Worm (Caenorhabditis elegans) whole organism, early embryonic: Measurements from ENCODE around the gene T06E4.7.
A peak's percentile ranks its signal among the peaks of the same experiment; 100 is the strongest.

Experiments used
- B0310.2 ChIP-seq: sonication (generic microtip); optimal IDR thresholded peaks from 2 replicates; lab custom pipeline; 2016; ENCODE audit warnings: mild to moderate bottlenecking, missing genetic modification characterization, missing compliant biosample characterization
- F13C5.2 ChIP-seq: sonication (generic microtip); optimal IDR thresholded peaks from 2 replicates; lab custom pipeline; 2017; ENCODE audit warnings: mild to moderate bottlenecking, missing genetic modification characterization, inconsistent platforms, missing compliant biosample characterization
- aly-1 ChIP-seq: sonication (generic microtip); optimal IDR thresholded peaks from 2 replicates; lab custom pipeline; 2016; ENCODE audit warnings: missing genetic modification characterization, missing compliant biosample characterization
- ama-1 ChIP-seq: fragments of 150-350 bp; optimal IDR thresholded peaks from 2 replicates; lab custom pipeline; 2014
- ceh-13 ChIP-seq: fragments of 200-800 bp; sonication (Bioruptor generic); optimal IDR thresholded peaks from 2 replicates; lab custom pipeline; 2018; ENCODE audit warnings: mild to moderate bottlenecking, missing genetic modification characterization, missing compliant biosample characterization
- ceh-36 ChIP-seq: sonication (generic microtip); optimal IDR thresholded peaks from 2 replicates; lab custom pipeline; 2016; ENCODE audit warnings: missing genetic modification characterization, inconsistent platforms, missing compliant biosample characterization
- ets-7 ChIP-seq: sonication (generic microtip); optimal IDR thresholded peaks from 2 replicates; lab custom pipeline; 2016; ENCODE audit warnings: missing genotype, missing genetic modification characterization, missing compliant biosample characterization
- flt-1 ChIP-seq: fragments of 200-800 bp; sonication (Bioruptor generic); IDR thresholded peaks from 2 replicates; pipeline ENCODE4 v1.3.6; 2022; ENCODE audit warnings: missing genetic modification characterization, missing compliant biosample characterization
- hmbx-1 ChIP-seq: sonication (generic microtip); optimal IDR thresholded peaks from 2 replicates; lab custom pipeline; 2016; ENCODE audit warnings: mild to moderate bottlenecking, missing genetic modification characterization, missing compliant biosample characterization
- hmg-4 ChIP-seq: fragments of 200-800 bp; sonication (Bioruptor generic); optimal IDR thresholded peaks from 2 replicates; lab custom pipeline; 2018; ENCODE audit warnings: mild to moderate bottlenecking, missing genetic modification characterization, missing compliant biosample characterization
- hnd-1 ChIP-seq: sonication (generic microtip); optimal IDR thresholded peaks from 2 replicates; lab custom pipeline; 2016; ENCODE audit warnings: missing genetic modification characterization, missing compliant biosample characterization
- pes-1 ChIP-seq: fragments of 200-800 bp; sonication (Bioruptor generic); IDR thresholded peaks from 2 replicates; pipeline ENCODE4 v1.3.6; 2022; ENCODE audit warnings: missing genetic modification reagents, missing genetic modification characterization, missing compliant biosample characterization
- scrt-1 ChIP-seq: fragments of 200-800 bp; sonication (Bioruptor generic); IDR thresholded peaks from 2 replicates; pipeline ENCODE4 v1.3.6; 2022; ENCODE audit warnings: missing genetic modification characterization, missing compliant biosample characterization
- sea-1 ChIP-seq: fragments of 200-800 bp; sonication (Bioruptor generic); conservative IDR thresholded peaks from 2 replicates; pipeline ENCODE4 v1.3.6; 2022; ENCODE audit warnings: missing genetic modification characterization, missing compliant biosample characterization
- tbx-11 ChIP-seq: fragments of 200-800 bp; sonication (Bioruptor generic); IDR thresholded peaks from 2 replicates; pipeline ENCODE4 v1.3.6; 2022; ENCODE audit warnings: missing genetic modification characterization, missing compliant biosample characterization
- tbx-37 ChIP-seq: fragments of 200-800 bp; sonication (Bioruptor generic); conservative IDR thresholded peaks from 2 replicates; pipeline ENCODE4 v1.3.6; 2022; ENCODE audit warnings: missing genetic modification reagents, missing genetic modification characterization, missing compliant biosample characterization
- tra-4 ChIP-seq: sonication (generic microtip); optimal IDR thresholded peaks from 2 replicates; lab custom pipeline; 2017; ENCODE audit warnings: missing genetic modification characterization, missing compliant biosample characterization

The T06E4.7 gene

DNA sequence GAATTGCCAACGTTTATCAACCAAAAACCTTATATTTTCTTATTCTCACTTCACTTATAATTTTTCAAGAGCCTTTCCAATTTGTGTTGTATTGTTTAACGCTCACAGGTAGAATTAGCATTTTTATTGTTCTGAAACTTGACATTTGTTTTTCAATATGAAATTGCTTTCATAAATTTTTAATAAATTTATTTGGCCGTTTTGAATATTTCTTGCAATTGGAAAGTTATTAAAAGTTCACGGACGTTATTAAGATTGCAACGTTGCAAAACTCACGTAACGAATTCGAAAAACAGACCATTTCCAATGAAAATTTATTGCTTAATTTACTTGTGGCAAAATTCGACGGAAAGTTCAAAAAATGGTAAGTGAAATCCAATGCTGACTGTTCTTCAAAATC is 35.9 kb upstream of the T06E4.7 start, which contains the start of gene K09G1.2:
TSS of gene K09G1.2 (plus strand) at position 301 of the 400 bp plus-strand sequence.
- no peak for TF ChIP-seq hmg-4
- no peak for TF ChIP-seq B0310.2 (tag; lab: Kevin White, UChicago)

ce11 chrV:9603488-9603887 is 22.7 kb upstream of the T06E4.7 start:
- 0 out of 2 replicates have a peak, but pooled peaks have one; percentile 47 for TF ChIP-seq pes-1

DNA sequence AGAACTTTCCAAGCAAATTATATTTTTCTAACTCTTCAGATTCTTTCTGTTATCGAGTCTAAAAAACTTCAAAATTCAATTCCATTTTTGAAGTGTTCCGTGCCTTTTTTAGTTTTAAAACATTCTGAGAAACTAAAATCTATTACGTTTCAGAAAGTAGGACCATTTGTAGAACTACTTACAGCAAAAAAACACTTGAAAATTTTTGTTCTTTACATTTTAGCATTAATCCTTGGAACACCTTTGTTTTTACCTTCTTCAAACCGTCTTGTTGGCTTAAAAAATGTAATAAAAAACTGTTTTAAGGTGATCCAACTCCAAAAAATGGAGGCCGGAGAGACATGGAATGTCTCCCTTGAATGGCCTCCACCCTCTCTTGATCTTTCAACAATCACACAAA is 17.9 kb upstream of the T06E4.7 start, which contains the start of gene dop-2:
TSS of gene dop-2 (plus strand) at position 301 of the 400 bp plus-strand sequence.
- TF ChIP-seq tra-4 (tag; lab: Kevin White, UChicago) = no peak
- no peak for TF ChIP-seq aly-1
- no peak for TF ChIP-seq tbx-11 (GFP tag; lab: Robert Waterston, UW)
- no peak for TF ChIP-seq F13C5.2 (tag; lab: Kevin White, UChicago)
- no peak for TF ChIP-seq tbx-37 (GFP tag; lab: Robert Waterston, UW)
- TF ChIP-seq ceh-36 = no peak
- TF ChIP-seq pes-1 = no peak

- TF ChIP-seq F13C5.2 (tag; lab: Kevin White, UChicago) = no peak
- no peak for TF ChIP-seq aly-1
- no peak for TF ChIP-seq ama-1 (lab: Kevin White, UChicago)
- no peak for TF ChIP-seq scrt-1 (GFP tag; lab: Robert Waterston, UW)
- TF ChIP-seq hnd-1 (tag; lab: Kevin White, UChicago) = no peak
- no peak for TF ChIP-seq B0310.2 (tag; lab: Kevin White, UChicago)
- no peak for TF ChIP-seq ceh-36
- no peak for TF ChIP-seq sea-1 (GFP tag; lab: Robert Waterston, UW)
- TF ChIP-seq hmg-4 = no peak
- no peak for TF ChIP-seq hmbx-1 (tag; lab: Kevin White, UChicago)
- no peak for TF ChIP-seq ets-7
- no peak for TF ChIP-seq tra-4 (tag; lab: Kevin White, UChicago)
- no peak for TF ChIP-seq tbx-11 (GFP tag; lab: Robert Waterston, UW)
- no peak for TF ChIP-seq ceh-13 (GFP tag; lab: Kevin White, UChicago)
- no peak for TF ChIP-seq pes-1
- TF ChIP-seq flt-1 (GFP tag; lab: Robert Waterston, UW) = no peak
Measured at ce11 chrV:9609217-9609616, 17.0 kb upstream of the T06E4.7 start.

DNA sequence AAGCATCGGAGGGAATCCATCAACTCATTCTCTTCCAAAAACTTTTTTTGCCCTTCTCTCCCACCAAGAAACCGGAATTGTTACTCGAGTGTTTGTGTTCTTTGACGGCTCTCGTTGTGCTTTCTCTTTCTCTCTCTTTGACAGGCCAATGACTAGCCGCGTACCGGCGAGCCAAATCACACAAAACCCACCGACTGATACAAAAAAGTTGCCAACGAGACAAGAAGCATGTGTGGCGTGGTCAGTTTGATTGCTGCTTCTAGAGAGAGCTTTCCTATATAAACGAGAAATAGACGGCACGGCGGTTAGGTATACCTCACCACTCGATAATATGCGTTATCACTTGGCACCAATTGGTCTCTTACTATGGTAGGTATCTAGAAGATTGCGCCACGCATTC is 10.5 kb upstream of the T06E4.7 start, which contains the start of gene pqn-63:
TSS of gene pqn-63 (plus strand) at position 307 of the 400 bp plus-strand sequence.
- TF ChIP-seq ets-7 = no peak
- no peak for TF ChIP-seq B0310.2 (tag; lab: Kevin White, UChicago)
- no peak for TF ChIP-seq scrt-1 (GFP tag; lab: Robert Waterston, UW)
- TF ChIP-seq ceh-36 = no peak
- no peak for TF ChIP-seq sea-1 (GFP tag; lab: Robert Waterston, UW)
- TF ChIP-seq pes-1 = no peak
- TF ChIP-seq flt-1 (GFP tag; lab: Robert Waterston, UW) = no peak
- no peak for TF ChIP-seq tbx-11 (GFP tag; lab: Robert Waterston, UW)
- no peak for TF ChIP-seq tbx-37 (GFP tag; lab: Robert Waterston, UW)
- TF ChIP-seq hmbx-1 (tag; lab: Kevin White, UChicago) = no peak
- TF ChIP-seq ceh-13 (GFP tag; lab: Kevin White, UChicago) = no peak
- TF ChIP-seq hmg-4 = no peak
- TF ChIP-seq hnd-1 (tag; lab: Kevin White, UChicago) = no peak

ce11 chrV:9616130-9616529 is 10.1 kb upstream of the T06E4.7 start:
- TF ChIP-seq scrt-1 (GFP tag; lab: Robert Waterston, UW) (no peak), ceh-13 (GFP tag; lab: Kevin White, UChicago) (no peak), flt-1 (GFP tag; lab: Robert Waterston, UW) (no peak), ceh-36 (no peak), hnd-1 (tag; lab: Kevin White, UChicago) (no peak), tra-4 (tag; lab: Kevin White, UChicago) (no peak), hmbx-1 (tag; lab: Kevin White, UChicago) (no peak), tbx-37 (GFP tag; lab: Robert Waterston, UW) (no peak), F13C5.2 (tag; lab: Kevin White, UChicago) (no peak), aly-1 (no peak), B0310.2 (tag; lab: Kevin White, UChicago) (no peak), tbx-11 (GFP tag; lab: Robert Waterston, UW) (no peak)

ce11 chrV:9616687-9617086 is 9.5 kb upstream of the T06E4.7 start:
- no peak for TF ChIP-seq scrt-1 (GFP tag; lab: Robert Waterston, UW)
- peak; percentile 17 for TF ChIP-seq hmg-4
- no peak for TF ChIP-seq pes-1

DNA sequence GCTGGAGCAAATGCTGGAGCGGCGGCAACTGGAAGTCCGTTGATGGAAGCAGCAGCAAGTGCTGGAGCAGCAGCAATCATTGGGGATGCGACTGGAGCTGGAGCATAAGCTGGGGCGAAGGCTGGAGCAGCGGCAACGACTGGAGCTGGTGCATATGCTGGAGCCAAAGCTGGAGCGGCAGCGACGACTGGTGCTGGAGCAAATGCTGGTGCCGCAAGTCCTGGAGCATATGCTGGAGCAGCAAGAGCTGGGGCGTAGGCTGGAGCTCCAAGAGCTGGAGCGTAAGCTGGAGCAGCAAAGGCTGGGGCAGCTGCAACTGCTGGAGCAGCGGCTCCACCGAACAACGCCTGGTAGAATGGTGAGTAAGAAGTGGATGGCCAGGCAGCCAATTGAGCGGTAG is 7.8 kb upstream of the T06E4.7 start:
- TF ChIP-seq tra-4 (tag; lab: Kevin White, UChicago) (no peak), ceh-13 (GFP tag; lab: Kevin White, UChicago) (no peak), scrt-1 (GFP tag; lab: Robert Waterston, UW) (no peak), hmbx-1 (tag; lab: Kevin White, UChicago) (no peak), F13C5.2 (tag; lab: Kevin White, UChicago) (no peak), tbx-37 (GFP tag; lab: Robert Waterston, UW) (no peak), hmg-4 (no peak), flt-1 (GFP tag; lab: Robert Waterston, UW) (no peak), ama-1 (lab: Kevin White, UChicago) (no peak), pes-1 (no peak), B0310.2 (tag; lab: Kevin White, UChicago) (no peak)

DNA sequence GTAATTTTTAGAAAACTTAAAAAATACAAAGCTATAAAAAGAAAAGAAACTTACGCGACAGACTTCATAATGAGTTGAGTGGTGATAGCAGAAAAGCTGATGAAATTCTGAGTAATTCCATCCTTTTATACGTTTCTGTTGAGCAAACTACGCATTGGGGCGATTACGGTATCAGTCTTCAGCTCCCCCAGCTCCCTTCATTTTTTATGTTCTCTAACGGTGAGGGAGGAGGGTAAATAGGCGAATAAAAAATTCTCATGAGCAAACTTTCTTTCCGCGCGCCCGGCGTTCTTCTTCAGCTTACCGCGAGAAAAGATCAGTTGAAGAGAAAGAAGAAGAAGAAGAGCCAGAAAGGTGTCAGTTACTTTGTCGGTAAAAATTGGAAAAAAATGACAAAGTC is 7.3 kb upstream of the T06E4.7 start, which contains the start of gene idpc-7:
TSS of gene idpc-7 (minus strand) at position 101 of the 400 bp plus-strand sequence.
- TF ChIP-seq ets-7 (no peak), tra-4 (tag; lab: Kevin White, UChicago) (no peak)
